Worm (Caenorhabditis elegans) whole organism, L1 larva: ENCODE data around the gene anoh-2.

Experiments used
- dpl-1 ChIP-seq, 3 experiments: fragments of 150-350 bp in 2 of 3; sonication (generic microtip) in 1 of 3; optimal IDR thresholded peaks; 2 replicates each; lab custom pipeline; 2014 to 2017; ENCODE audit warnings: missing biosample characterization in 3 of 3, missing genetic modification characterization in 3 of 3, missing genetic modification reagents in 3 of 3
- fkh-10 ChIP-seq: sonication (generic microtip); optimal IDR thresholded peaks from 2 replicates; lab custom pipeline; 2017; ENCODE audit warnings: missing biosample characterization, missing genetic modification reagents, missing genetic modification characterization
- lir-3 ChIP-seq: sonication (generic microtip); optimal IDR thresholded peaks from 2 replicates; lab custom pipeline; 2016; ENCODE audit warnings: mild to moderate bottlenecking, missing genetic modification characterization, moderate library complexity, missing compliant biosample characterization; ENCODE audit not compliant: poor library complexity
- mep-1 ChIP-seq: fragments of 150-350 bp; optimal IDR thresholded peaks from 2 replicates; lab custom pipeline; 2014; ENCODE audit warnings: missing biosample characterization, missing genetic modification characterization
- nhr-12 ChIP-seq: sonication (generic microtip); optimal IDR thresholded peaks from 2 replicates; lab custom pipeline; 2017; ENCODE audit warnings: missing biosample characterization, missing genetic modification characterization
- tbx-2 ChIP-seq: sonication (generic microtip); optimal IDR thresholded peaks from 2 replicates; lab custom pipeline; 2016; ENCODE audit warnings: missing genetic modification characterization, missing compliant biosample characterization
- ztf-11 ChIP-seq, 2 experiments: sonication (generic microtip); optimal IDR thresholded peaks; 2 replicates each; lab custom pipeline; 2016 to 2017; ENCODE audit warnings: missing genetic modification characterization in 2 of 2, missing biosample characterization in 1 of 2, missing compliant biosample characterization in 1 of 2

ce11 chrIV:14658927-14659326 is 819 bp downstream of the anoh-2 start:
- no peak for TF ChIP-seq dpl-1 (GFP tag; optimal IDR thresholded peaks at IDR 0.05; lab: Kevin White, UChicago)
- no peak for TF ChIP-seq fkh-10
- no peak for TF ChIP-seq lir-3 (tag; lab: Kevin White, UChicago)
- TF ChIP-seq ztf-11 (tag; optimal IDR thresholded peaks at IDR 0.05; lab: Kevin White, UChicago), result no peak
- TF ChIP-seq mep-1 (tag; lab: Kevin White, UChicago), result no peak
- TF ChIP-seq nhr-12 (tag; lab: Kevin White, UChicago), result no peak
- TF ChIP-seq tbx-2 (tag; lab: Kevin White, UChicago), result no peak
